Worm (Caenorhabditis elegans): Measurements from ENCODE around the gene srbc-1.

The srbc-1 gene

DNA sequence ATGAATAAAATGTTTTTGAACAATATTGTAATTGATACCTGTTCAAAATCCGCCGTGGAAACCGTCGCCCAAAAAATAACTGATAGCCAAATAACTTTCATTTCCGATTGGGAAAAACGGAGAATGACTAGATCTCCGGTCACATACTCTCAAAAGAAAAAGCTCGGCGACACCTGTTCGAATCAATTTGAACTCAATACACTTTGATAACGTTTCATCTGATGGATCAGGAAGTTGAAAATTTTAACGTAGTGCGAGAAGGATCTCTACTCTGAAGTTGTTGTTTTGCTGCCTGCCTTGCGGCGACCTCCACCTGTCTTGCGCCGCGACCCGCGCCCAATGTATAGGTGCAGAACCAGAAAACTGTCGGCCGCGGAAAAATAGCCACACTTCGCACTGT, 28.6 kb downstream of the srbc-1 start, which contains the start of gene T28A11.20:
TSS of gene T28A11.20 (minus strand) at position 101 of the 400 bp plus-strand sequence.
- TF ChIP-seq ztf-4 (tag; optimal IDR thresholded peaks at IDR 0.05): no peak
- no peak for TF ChIP-seq skn-1 (tag; optimal IDR thresholded peaks at IDR 0.05)
- TF ChIP-seq R02D3.7 (tag; optimal IDR thresholded peaks at IDR 0.05): no peak
- no peak for TF ChIP-seq ceh-82 (tag; optimal IDR thresholded peaks at IDR 0.05)
- no peak for TF ChIP-seq elt-3 (tag; optimal IDR thresholded peaks at IDR 0.05)
- no peak for TF ChIP-seq hmg-11 (tag; optimal IDR thresholded peaks at IDR 0.05)
- TF ChIP-seq ama-1 (optimal IDR thresholded peaks at IDR 0.05): no peak

DNA sequence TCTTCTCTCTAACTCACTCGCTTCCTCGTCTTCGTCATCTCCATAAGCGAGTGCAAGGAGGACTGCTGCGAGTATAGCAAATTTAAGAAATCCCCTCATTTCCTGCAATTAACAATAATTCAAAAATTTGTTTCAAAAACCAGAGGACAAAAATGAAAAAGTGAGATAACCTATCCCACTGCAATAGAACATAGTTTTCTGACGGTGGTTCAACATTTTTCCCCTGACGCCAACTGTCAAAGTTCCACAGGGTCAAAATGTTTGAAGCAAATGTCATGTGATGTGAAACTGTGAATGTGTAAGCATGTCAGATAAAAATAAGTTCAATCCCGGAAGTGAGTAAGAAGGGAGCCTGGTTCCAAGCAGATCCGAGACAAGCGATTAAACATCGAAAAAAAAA, 32.4 kb downstream of the srbc-1 start, which contains the start of gene T28A11.19:
TSS of gene T28A11.19 (minus strand) at position 108 of the 400 bp plus-strand sequence.
- no peak for TF ChIP-seq nhr-23 (tag; optimal IDR thresholded peaks at IDR 0.05)
- no peak for TF ChIP-seq aly-2 (tag; optimal IDR thresholded peaks at IDR 0.05)
- TF ChIP-seq nhr-43 (tag; optimal IDR thresholded peaks at IDR 0.05; ENCODE audit: poor library complexity, severe bottlenecking): no peak
- no peak for TF ChIP-seq ceh-9 (tag; optimal IDR thresholded peaks at IDR 0.05)
- no peak for TF ChIP-seq nhr-25 (tag; optimal IDR thresholded peaks at IDR 0.05)
- TF ChIP-seq nhr-77 (tag; optimal IDR thresholded peaks at IDR 0.05): no peak
- TF ChIP-seq fkh-2 (tag; optimal IDR thresholded peaks at IDR 0.05): no peak
- TF ChIP-seq pha-4 (tag; optimal IDR thresholded peaks at IDR 0.05): no peak
- TF ChIP-seq egl-5 (tag; optimal IDR thresholded peaks at IDR 0.05): no peak
- TF ChIP-seq sea-2 (GFP tag; optimal IDR thresholded peaks at IDR 0.05): no peak
- TF ChIP-seq lsy-12 (tag; optimal IDR thresholded peaks at IDR 0.05): no peak
- no peak for TF ChIP-seq tbx-2 (tag; optimal IDR thresholded peaks at IDR 0.05)
- TF ChIP-seq ceh-16 (tag; optimal IDR thresholded peaks at IDR 0.05): no peak
- no peak for TF ChIP-seq nhr-237 (tag; optimal IDR thresholded peaks at IDR 0.05)
- TF ChIP-seq unc-39 (tag; optimal IDR thresholded peaks at IDR 0.05): no peak
- no peak for TF ChIP-seq elt-1 (tag; optimal IDR thresholded peaks at IDR 0.05)
- TF ChIP-seq jun-1 (tag; optimal IDR thresholded peaks at IDR 0.05): no peak
- no peak for TF ChIP-seq ZK546.5 (tag; optimal IDR thresholded peaks at IDR 0.05)
- no peak for TF ChIP-seq elt-3 (tag; optimal IDR thresholded peaks at IDR 0.05)
- TF ChIP-seq nfya-1 (tag; optimal IDR thresholded peaks at IDR 0.05; ENCODE audit: insufficient read depth): no peak

- TF ChIP-seq nhr-12 (tag; optimal IDR thresholded peaks at IDR 0.05) (no peak), ztf-4 (tag; optimal IDR thresholded peaks at IDR 0.05) (no peak), daf-12 (tag; optimal IDR thresholded peaks at IDR 0.05) (no peak), ztf-11 (tag; optimal IDR thresholded peaks at IDR 0.05) (no peak), nfya-1 (tag; optimal IDR thresholded peaks at IDR 0.05; ENCODE audit: insufficient read depth) (no peak), ceh-9 (tag; optimal IDR thresholded peaks at IDR 0.05) (no peak), fkh-2 (tag; optimal IDR thresholded peaks at IDR 0.05) (no peak), nhr-43 (tag; optimal IDR thresholded peaks at IDR 0.05; ENCODE audit: poor library complexity, severe bottlenecking) (no peak), fkh-10 (GFP tag; optimal IDR thresholded peaks at IDR 0.05) (no peak), nhr-237 (tag; optimal IDR thresholded peaks at IDR 0.05) (no peak), elt-1 (tag; optimal IDR thresholded peaks at IDR 0.05) (no peak), mdl-1 (tag; optimal IDR thresholded peaks at IDR 0.05) (no peak), ceh-28 (tag; optimal IDR thresholded peaks at IDR 0.05) (no peak)
Observed at ce11 chrV:3267950-3268349, 33.8 kb downstream of the srbc-1 start, which contains the start of gene T28A11.18. TSS of gene T28A11.18 (minus strand) at chrV:3268050.

DNA sequence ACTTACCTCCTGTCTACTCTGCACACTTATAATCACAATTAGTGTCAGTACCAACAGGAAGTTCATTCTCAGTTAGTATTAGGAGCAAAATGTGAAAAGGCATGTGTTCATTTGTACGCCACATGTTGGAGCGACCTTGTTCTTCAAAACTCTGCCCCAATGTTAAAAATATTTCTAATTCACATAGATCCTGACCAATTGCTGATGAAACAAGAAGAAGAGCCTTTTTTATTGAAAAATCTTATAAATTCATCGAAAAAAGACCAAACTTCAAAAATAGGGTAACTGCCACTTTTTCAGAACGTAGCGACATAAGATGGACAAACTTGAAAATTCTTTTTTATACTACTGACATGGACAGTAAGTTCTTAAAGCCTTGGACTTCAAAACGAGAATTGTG, 35.6 kb downstream of the srbc-1 start, which contains the start of gene T28A11.17:
TSS of gene T28A11.17 (minus strand) at position 101 of the 400 bp plus-strand sequence.
- no peak for TF ChIP-seq ceh-16 (tag; optimal IDR thresholded peaks at IDR 0.05)
- no peak for TF ChIP-seq nhr-77 (tag; optimal IDR thresholded peaks at IDR 0.05)
- TF ChIP-seq nfya-1 (tag; optimal IDR thresholded peaks at IDR 0.05; ENCODE audit: insufficient read depth): no peak
- TF ChIP-seq egl-5 (tag; optimal IDR thresholded peaks at IDR 0.05): no peak
- no peak for TF ChIP-seq nhr-28 (tag; optimal IDR thresholded peaks at IDR 0.05)
- no peak for TF ChIP-seq nhr-23 (tag; optimal IDR thresholded peaks at IDR 0.05)
- no peak for TF ChIP-seq eor-1 (tag; optimal IDR thresholded peaks at IDR 0.05)
- TF ChIP-seq tbx-2 (tag; optimal IDR thresholded peaks at IDR 0.05): no peak
- TF ChIP-seq elt-1 (tag; optimal IDR thresholded peaks at IDR 0.05): no peak
- TF ChIP-seq ceh-28 (tag; optimal IDR thresholded peaks at IDR 0.05): no peak
- TF ChIP-seq skn-1 (tag; optimal IDR thresholded peaks at IDR 0.05): no peak
- TF ChIP-seq egl-27 (tag; optimal IDR thresholded peaks at IDR 0.05): no peak
- TF ChIP-seq fkh-2 (tag; optimal IDR thresholded peaks at IDR 0.05): no peak
- no peak for TF ChIP-seq unc-62 (GFP tag; optimal IDR thresholded peaks at IDR 0.05)
- TF ChIP-seq R02D3.7 (tag; optimal IDR thresholded peaks at IDR 0.05): no peak
- no peak for TF ChIP-seq elt-3 (tag; optimal IDR thresholded peaks at IDR 0.05)
- no peak for TF ChIP-seq mml-1 (tag; optimal IDR thresholded peaks at IDR 0.05)
- TF ChIP-seq lin-39 (tag; optimal IDR thresholded peaks at IDR 0.05): no peak
- TF ChIP-seq ztf-11 (tag; optimal IDR thresholded peaks at IDR 0.05): no peak
- no peak for TF ChIP-seq sea-2 (GFP tag; optimal IDR thresholded peaks at IDR 0.05)
